Fruit fly (Drosophila melanogaster): ENCODE measurements around the gene Top1.

Top1 gene

DNA sequence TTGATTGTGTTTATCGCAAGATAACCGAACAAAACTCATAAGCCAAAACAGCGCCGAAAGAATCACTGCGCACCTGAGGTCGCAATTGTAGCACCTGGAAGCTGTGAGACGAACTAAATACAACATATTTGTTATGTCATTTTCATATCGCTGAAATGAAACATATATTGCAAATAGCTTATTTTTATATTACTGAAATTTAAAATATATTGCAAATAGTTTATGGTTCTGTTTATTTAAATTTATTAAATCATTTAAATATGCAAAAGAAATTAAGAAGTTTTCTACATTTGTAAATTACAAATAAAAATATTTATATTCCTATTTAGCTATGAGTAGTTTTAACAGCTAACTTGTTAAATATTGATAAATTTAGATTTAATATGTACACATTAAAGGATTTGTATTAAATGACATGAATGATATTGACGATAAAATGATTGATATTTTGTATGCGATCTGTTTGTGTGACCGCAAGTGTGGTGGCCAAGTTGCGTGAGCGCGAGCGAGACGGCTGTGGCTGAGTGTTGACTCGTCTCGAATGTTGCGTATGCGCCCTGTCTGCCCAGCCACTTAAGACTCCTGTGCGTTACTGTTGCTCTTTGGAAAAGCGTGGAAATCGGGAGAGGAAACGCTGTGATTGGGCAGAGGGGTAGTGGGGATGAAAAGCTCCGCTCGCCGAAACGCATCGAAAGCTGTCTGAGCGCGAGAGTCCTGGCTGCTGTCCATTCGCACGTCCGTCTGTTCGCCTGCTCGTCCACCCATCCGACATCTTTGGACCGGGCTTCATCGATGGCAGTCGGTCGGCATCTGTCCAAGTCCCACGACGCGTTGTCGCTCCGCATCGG lies 22.1 kb upstream of the Top1 start, which contains the start of gene gce (continued):
- TF ChIP-seq Eip74EF (GFP tag; optimal IDR thresholded peaks at IDR 0.05), result peak in 1 of 2 experiments; percentile 67
- TF ChIP-seq CG12219 (GFP tag; optimal IDR thresholded peaks at IDR 0.05), result no peak
- peak; percentile 52 for TF ChIP-seq CG13296 (GFP tag; optimal IDR thresholded peaks at IDR 0.05)
- TF ChIP-seq CrebB (tag; optimal IDR thresholded peaks at IDR 0.05), result no peak
- no peak for TF ChIP-seq CG13287 (GFP tag; IDR thresholded peaks at IDR 0.05; ENCODE audit: partially characterized antibody)
- no peak for TF ChIP-seq eve (GFP tag; optimal IDR thresholded peaks at IDR 0.05)
- TF ChIP-seq CG10321 (GFP tag; IDR thresholded peaks at IDR 0.05), result 0 out of 2 replicates have a peak, but pooled peaks have one; percentile 4
- no peak for TF ChIP-seq CG11398 (GFP tag; optimal IDR thresholded peaks at IDR 0.05)
- TF ChIP-seq CG2712 (tag; optimal IDR thresholded peaks at IDR 0.05), result peak; percentile 60
- no peak for TF ChIP-seq CG10274 (GFP tag; optimal IDR thresholded peaks at IDR 0.05)
- no peak for TF ChIP-seq Adf1 (GFP tag; IDR thresholded peaks at IDR 0.05)
- TF ChIP-seq z (GFP tag; IDR thresholded peaks at IDR 0.05), result no peak
- TF ChIP-seq CG7839 (tag; optimal IDR thresholded peaks at IDR 0.05), result peak; percentile 75
- no peak for TF ChIP-seq CHES-1-like (GFP tag; optimal IDR thresholded peaks at IDR 0.05)
- TF ChIP-seq CG17829 (tag; optimal IDR thresholded peaks at IDR 0.05), result peak; percentile 48
- no peak for TF ChIP-seq CG16813 (GFP tag; IDR thresholded peaks at IDR 0.05; ENCODE audit: partially characterized antibody)
- TF ChIP-seq pho (GFP tag; optimal IDR thresholded peaks at IDR 0.05), result no peak
- peak; percentile 20 for TF ChIP-seq CG10979 (tag; optimal IDR thresholded peaks at IDR 0.05)
- TF ChIP-seq CG2199 (GFP tag; IDR thresholded peaks at IDR 0.05), result no peak
- TF ChIP-seq CG10565 (GFP tag; optimal IDR thresholded peaks at IDR 0.05), result no peak
- no peak for TF ChIP-seq mam (GFP tag; optimal IDR thresholded peaks at IDR 0.05)
- TF ChIP-seq Kr (GFP tag; optimal IDR thresholded peaks at IDR 0.05), result no peak
- TF ChIP-seq CG15011 (GFP tag; optimal IDR thresholded peaks at IDR 0.05), result peak; percentile 34
- no peak for TF ChIP-seq gfzf (GFP tag; optimal IDR thresholded peaks at IDR 0.05)
- TF ChIP-seq Lhr (GFP tag; optimal IDR thresholded peaks at IDR 0.05), result no peak
- TF ChIP-seq Gsc (GFP tag; IDR thresholded peaks at IDR 0.05), result no peak
- TF ChIP-seq Deaf1 (tag; optimal IDR thresholded peaks at IDR 0.05), result peak; percentile 53
- peak in 1 of 3 experiments; percentile 5 for TF ChIP-seq lola (GFP tag; optimal IDR thresholded peaks at IDR 0.05)
- no peak for TF ChIP-seq GATAe (GFP tag; conservative IDR thresholded peaks at IDR 0.05)
- no peak for TF ChIP-seq bigmax (GFP tag; optimal IDR thresholded peaks at IDR 0.05)
- TF ChIP-seq CG1647 (GFP tag; optimal IDR thresholded peaks at IDR 0.05), result no peak
- peak; percentile 71; the same call in 2 of the 3 replicates for TF ChIP-seq dysf (GFP tag; IDR thresholded peaks at IDR 0.05)
- TF ChIP-seq Bdp1 (GFP tag; optimal IDR thresholded peaks at IDR 0.05), result no peak
- TF ChIP-seq tup (GFP tag; optimal IDR thresholded peaks at IDR 0.05), result no peak
- no peak for TF ChIP-seq CG16815 (GFP tag; optimal IDR thresholded peaks at IDR 0.05)
- no peak for TF ChIP-seq inv (GFP tag; IDR thresholded peaks at IDR 0.05; ENCODE audit: partially characterized antibody)
- TF ChIP-seq Med (GFP tag), result peak; percentile 86
- no peak for TF ChIP-seq Poxn (GFP tag; IDR thresholded peaks at IDR 0.05)
- no peak for TF ChIP-seq CG7357 (GFP tag; IDR thresholded peaks at IDR 0.05)
- TF ChIP-seq dan (GFP tag; IDR thresholded peaks at IDR 0.05), result no peak
- TF ChIP-seq CG9215 (GFP tag; IDR thresholded peaks at IDR 0.05), result peak; percentile 34
- TF ChIP-seq sna (GFP tag; IDR thresholded peaks at IDR 0.05; ENCODE audit: partially characterized antibody), result no peak
- peak; percentile 13 for TF ChIP-seq CG11723 (GFP tag; optimal IDR thresholded peaks at IDR 0.05)
- peak; percentile 47 for TF ChIP-seq CG13775 (GFP tag; optimal IDR thresholded peaks at IDR 0.05)
- TF ChIP-seq HLH3B (GFP tag; IDR thresholded peaks at IDR 0.05), result no peak
- no peak for TF ChIP-seq sisA (GFP tag; IDR thresholded peaks at IDR 0.05)
- TF ChIP-seq CG4707 (GFP tag; optimal IDR thresholded peaks at IDR 0.05), result no peak
- no peak for TF ChIP-seq vfl (GFP tag; optimal IDR thresholded peaks at IDR 0.05)
- TF ChIP-seq Nf-YA (GFP tag; IDR thresholded peaks at IDR 0.05), result no peak
